Worm (Caenorhabditis elegans): ENCODE results near the gene Y54G2A.44.
A peak's percentile ranks its signal among the peaks of the same experiment; 100 is the strongest.

Y54G2A.44 gene

ce11 chrIV:2773382-2773979 is 28.2 kb upstream of the Y54G2A.44 start:
- TF ChIP-seq snpc-4 (tag; optimal IDR thresholded peaks at IDR 0.05) (peak; percentile 1), nhr-25 (tag; optimal IDR thresholded peaks at IDR 0.05) (peak; percentile 27), ama-1 (optimal IDR thresholded peaks at IDR 0.05) (peak; percentile 74), egl-5 (tag; optimal IDR thresholded peaks at IDR 0.05) (peak; percentile 19), egl-27 (tag; optimal IDR thresholded peaks at IDR 0.05) (no peak), fos-1 (tag; optimal IDR thresholded peaks at IDR 0.05) (no peak), nhr-23 (tag; optimal IDR thresholded peaks at IDR 0.05) (peak; percentile 23), pha-4 (tag; optimal IDR thresholded peaks at IDR 0.05) (peak; percentile 25)

- TF ChIP-seq lin-15B (tag; optimal IDR thresholded peaks at IDR 0.05) (peak; percentile 40), snpc-4 (tag; optimal IDR thresholded peaks at IDR 0.05) (peak; percentile 40), ceh-28 (tag; optimal IDR thresholded peaks at IDR 0.05) (peak; percentile 31), nhr-28 (tag; optimal IDR thresholded peaks at IDR 0.05) (no peak), mdl-1 (tag; optimal IDR thresholded peaks at IDR 0.05) (peak; percentile 24), ceh-9 (tag; optimal IDR thresholded peaks at IDR 0.05) (no peak), sea-2 (GFP tag; optimal IDR thresholded peaks at IDR 0.05) (no peak), nhr-23 (tag; optimal IDR thresholded peaks at IDR 0.05) (peak; percentile 46), ztf-11 (tag; optimal IDR thresholded peaks at IDR 0.05) (no peak), ztf-4 (tag; optimal IDR thresholded peaks at IDR 0.05) (no peak), pqm-1 (tag; optimal IDR thresholded peaks at IDR 0.05) (no peak), R02D3.7 (tag; optimal IDR thresholded peaks at IDR 0.05) (no peak), hmg-11 (tag; optimal IDR thresholded peaks at IDR 0.05) (peak; percentile 66), nhr-67 (tag; optimal IDR thresholded peaks at IDR 0.05) (no peak), nhr-76 (tag; optimal IDR thresholded peaks at IDR 0.05) (no peak), lsy-12 (tag; optimal IDR thresholded peaks at IDR 0.05) (peak; percentile 81), nhr-77 (tag; optimal IDR thresholded peaks at IDR 0.05) (no peak), nhr-25 (tag; optimal IDR thresholded peaks at IDR 0.05) (peak; percentile 84), pha-4 (tag; optimal IDR thresholded peaks at IDR 0.05) (peak; percentile 98), fkh-2 (tag; optimal IDR thresholded peaks at IDR 0.05) (no peak), unc-39 (tag; optimal IDR thresholded peaks at IDR 0.05) (no peak), elt-1 (tag; optimal IDR thresholded peaks at IDR 0.05) (no peak), nhr-11 (tag; optimal IDR thresholded peaks at IDR 0.05) (no peak), tbx-2 (tag; optimal IDR thresholded peaks at IDR 0.05) (no peak), elt-3 (tag; optimal IDR thresholded peaks at IDR 0.05) (no peak), egl-27 (tag; optimal IDR thresholded peaks at IDR 0.05) (no peak), eor-1 (tag; optimal IDR thresholded peaks at IDR 0.05) (no peak), ceh-16 (tag; optimal IDR thresholded peaks at IDR 0.05) (no peak), elt-2 (tag; optimal IDR thresholded peaks at IDR 0.05) (peak; percentile 34), lin-39 (tag; optimal IDR thresholded peaks at IDR 0.05) (peak; percentile 71), zag-1 (tag; optimal IDR thresholded peaks at IDR 0.05) (no peak), egl-5 (tag; optimal IDR thresholded peaks at IDR 0.05) (peak; percentile 91), ZK546.5 (tag; optimal IDR thresholded peaks at IDR 0.05) (no peak), nfya-1 (tag; optimal IDR thresholded peaks at IDR 0.05; ENCODE audit: insufficient read depth) (peak; percentile 75), nhr-237 (tag; optimal IDR thresholded peaks at IDR 0.05) (no peak), ama-1 (optimal IDR thresholded peaks at IDR 0.05) (peak; percentile 76), unc-62 (GFP tag; optimal IDR thresholded peaks at IDR 0.05) (no peak), fos-1 (tag; optimal IDR thresholded peaks at IDR 0.05) (no peak), ceh-82 (tag; optimal IDR thresholded peaks at IDR 0.05) (no peak), aly-2 (tag; optimal IDR thresholded peaks at IDR 0.05) (no peak), mml-1 (tag; optimal IDR thresholded peaks at IDR 0.05) (no peak), nhr-43 (tag; optimal IDR thresholded peaks at IDR 0.05; ENCODE audit: poor library complexity, severe bottlenecking) (peak; percentile 58), daf-12 (tag; optimal IDR thresholded peaks at IDR 0.05) (no peak), fkh-10 (GFP tag; optimal IDR thresholded peaks at IDR 0.05) (no peak), jun-1 (tag; optimal IDR thresholded peaks at IDR 0.05) (peak; percentile 45), skn-1 (tag; optimal IDR thresholded peaks at IDR 0.05) (no peak), nhr-12 (tag; optimal IDR thresholded peaks at IDR 0.05) (no peak)
Measured at ce11 chrIV:2774500-2774899, 27.2 kb upstream of the Y54G2A.44 start.

All from whole organism, L3 larva.